Fruit fly (Drosophila melanogaster) S2 (cell line): Measurements from ENCODE around the gene aub.

Source experiments
- CG8478 ChIP-seq: fragments of >200 bp; optimal IDR thresholded peaks from 2 replicates; lab custom pipeline; 2018
- CTCF ChIP-seq, 2 experiments: fragments of >200 bp; optimal IDR thresholded peaks; 2 replicates each; lab custom pipeline; 2018

The aub gene

DNA sequence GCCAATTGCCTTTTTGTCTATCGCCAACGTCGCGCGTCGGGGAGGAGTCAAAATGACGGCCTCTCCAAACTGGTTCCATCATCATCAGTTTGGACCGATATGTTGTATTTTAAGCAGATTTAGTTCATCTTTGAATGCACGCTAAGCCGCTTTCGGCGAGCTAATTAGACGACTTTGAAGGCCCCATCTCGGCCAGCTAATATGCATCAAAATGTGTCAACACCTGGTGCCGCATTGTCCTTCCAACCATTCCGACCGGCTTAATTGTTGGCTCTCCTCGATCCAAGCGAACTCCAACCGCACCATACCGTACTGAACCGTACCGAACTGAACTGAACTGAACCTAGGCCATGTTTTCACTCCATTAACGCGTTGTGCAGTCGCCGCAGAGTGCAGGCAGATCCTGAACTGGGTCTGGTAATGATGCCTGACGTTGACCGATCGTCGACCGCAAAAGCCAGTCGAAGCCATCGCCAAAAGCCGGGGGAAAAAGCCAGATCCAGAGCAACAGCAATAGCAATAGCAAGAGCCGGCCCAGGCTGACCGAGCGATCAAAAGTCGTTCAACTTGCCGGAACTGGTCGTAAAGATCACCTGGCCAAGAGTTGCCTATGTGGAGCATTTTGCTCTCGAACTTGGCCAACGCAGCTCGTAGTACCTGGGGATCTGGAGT lies 26.7 kb upstream of the aub start:
- TF ChIP-seq CTCF (optimal IDR thresholded peaks at IDR 0.05; lab: Kevin White, UChicago) (no peak), CG8478 (lab: Kevin White, UChicago) (no peak)

DNA sequence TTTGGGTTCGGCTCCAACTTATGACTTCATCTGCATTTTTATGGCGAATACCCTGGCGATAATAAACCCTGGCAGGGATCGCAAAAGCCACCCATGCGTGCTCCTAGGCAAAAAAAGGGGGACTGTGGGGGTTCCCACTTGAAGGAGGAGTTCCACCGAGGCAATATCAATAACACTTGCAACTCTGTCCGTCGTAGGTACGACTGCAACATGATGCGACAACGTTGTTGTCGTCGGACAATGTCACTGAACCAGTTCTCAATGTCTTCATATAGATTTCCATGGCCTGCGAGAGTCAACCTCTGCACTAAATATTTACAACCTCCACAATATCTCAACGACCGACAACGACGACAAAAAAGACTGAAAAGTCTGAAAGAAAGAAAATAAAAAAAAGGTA lies 25.9 kb upstream of the aub start:
- TF ChIP-seq CG8478 (lab: Kevin White, UChicago), result no peak
- TF ChIP-seq CTCF (optimal IDR thresholded peaks at IDR 0.05; lab: Kevin White, UChicago), result no peak

DNA sequence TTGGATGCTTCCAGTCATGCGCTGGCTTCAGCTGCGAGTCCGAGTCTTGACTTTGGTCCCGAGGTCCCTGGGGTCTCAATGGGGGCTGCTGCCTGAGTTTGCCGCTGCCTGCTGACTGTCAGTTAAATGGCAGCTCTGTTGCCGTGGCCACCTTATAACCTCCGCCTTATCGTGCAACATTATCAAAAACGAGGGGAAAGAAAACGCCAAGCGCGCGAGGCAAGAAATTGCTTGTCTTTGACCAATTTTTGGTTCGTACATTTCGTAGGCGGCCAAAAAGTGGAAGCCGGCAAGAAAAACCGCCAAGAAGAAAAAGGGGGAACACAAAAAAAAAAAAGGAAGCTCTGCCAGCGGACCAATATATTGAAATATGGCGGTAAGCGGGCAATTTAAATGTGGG lies 22.6 kb upstream of the aub start:
- TF ChIP-seq CTCF (optimal IDR thresholded peaks at IDR 0.05; lab: Kevin White, UChicago) (no peak), CG8478 (lab: Kevin White, UChicago) (no peak)

DNA sequence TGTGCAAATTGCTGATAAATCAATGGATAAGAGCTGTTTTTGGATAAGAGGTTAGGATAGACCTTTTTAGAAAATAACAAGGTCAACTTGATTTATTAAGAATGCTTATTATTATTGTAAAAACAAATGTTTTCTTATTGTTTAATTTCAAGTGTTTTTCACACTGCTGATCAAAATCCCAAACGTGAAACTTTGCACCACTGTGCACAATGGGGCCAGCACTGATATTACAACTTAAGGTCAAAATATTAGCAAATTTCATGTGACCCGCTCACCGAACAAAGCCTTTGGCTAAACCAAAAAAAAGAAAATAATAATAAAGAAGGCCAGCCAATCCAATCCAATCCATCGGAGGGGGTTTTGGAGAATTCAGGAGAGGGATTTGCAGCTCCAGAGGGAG lies 21.5 kb upstream of the aub start:
- no peak for TF ChIP-seq CTCF (optimal IDR thresholded peaks at IDR 0.05; lab: Kevin White, UChicago)
- no peak for TF ChIP-seq CG8478 (lab: Kevin White, UChicago)

DNA sequence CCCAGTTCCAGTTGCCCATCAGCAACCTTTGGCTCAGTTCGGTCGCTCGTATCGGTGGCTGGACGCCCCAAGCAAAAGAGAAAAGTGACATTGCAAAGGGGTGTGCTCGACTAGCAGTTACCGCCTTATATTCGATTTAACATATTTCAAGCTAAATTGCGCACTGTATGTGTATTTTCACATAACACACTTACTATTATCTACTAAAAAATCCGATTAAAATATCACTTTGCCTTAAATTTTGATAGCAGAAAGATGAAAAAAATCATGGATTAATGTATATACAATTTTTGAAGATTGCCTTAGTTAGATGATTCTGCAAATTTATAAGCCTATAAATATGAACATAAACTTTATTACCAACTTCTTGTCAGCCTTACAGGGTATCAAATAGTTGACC lies 20.3 kb upstream of the aub start:
- TF ChIP-seq CG8478 (lab: Kevin White, UChicago), result no peak
- no peak for TF ChIP-seq CTCF (optimal IDR thresholded peaks at IDR 0.05; lab: Kevin White, UChicago)

DNA sequence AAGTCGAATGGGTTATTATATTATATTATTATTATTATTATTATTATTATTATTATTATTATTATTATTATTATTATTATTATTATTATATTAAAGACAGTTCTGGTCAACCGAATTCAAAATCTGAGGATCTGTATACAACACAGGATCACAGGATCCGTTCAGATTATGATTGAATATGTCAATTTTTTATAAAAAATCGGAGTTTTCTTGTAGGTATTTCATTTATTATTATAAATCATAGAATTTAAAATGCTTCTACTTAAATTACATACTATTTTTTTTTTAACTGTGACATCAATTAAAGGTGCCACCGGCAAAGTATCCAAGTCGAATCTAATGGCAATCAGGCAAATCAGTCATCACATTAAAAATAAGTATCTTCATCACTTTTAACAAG lies 15.4 kb upstream of the aub start, which contains the start of gene CG14913:
CG14913 (plus strand) TSS at position 301 of the 400 bp plus-strand sequence.
- TF ChIP-seq CTCF (optimal IDR thresholded peaks at IDR 0.05; lab: Kevin White, UChicago), result no peak

DNA sequence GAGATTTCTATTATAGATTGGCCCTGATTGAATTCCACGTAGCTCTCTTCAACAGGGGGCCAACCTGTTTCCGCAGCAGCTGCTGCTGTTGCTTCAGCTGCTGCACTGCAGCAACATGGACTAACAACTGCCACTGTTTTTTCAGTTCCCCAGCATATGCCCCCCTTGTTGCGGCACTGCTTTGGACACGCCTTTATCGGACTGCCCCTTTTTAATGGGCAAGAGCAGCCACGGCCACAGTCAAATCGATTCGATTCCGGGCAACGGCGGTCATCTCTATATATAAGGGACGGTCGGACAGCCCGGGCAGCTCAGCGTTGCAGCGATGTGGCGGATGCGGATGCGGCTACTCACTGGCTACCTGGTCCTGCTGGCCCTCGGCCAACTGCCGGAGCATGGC lies 14.0 kb upstream of the aub start, which contains the start of gene Acp32CD:
Acp32CD (plus strand) TSS at position 301 of the 400 bp plus-strand sequence.
- no peak for TF ChIP-seq CG8478 (lab: Kevin White, UChicago)
- TF ChIP-seq CTCF (optimal IDR thresholded peaks at IDR 0.05; lab: Kevin White, UChicago), result no peak

DNA sequence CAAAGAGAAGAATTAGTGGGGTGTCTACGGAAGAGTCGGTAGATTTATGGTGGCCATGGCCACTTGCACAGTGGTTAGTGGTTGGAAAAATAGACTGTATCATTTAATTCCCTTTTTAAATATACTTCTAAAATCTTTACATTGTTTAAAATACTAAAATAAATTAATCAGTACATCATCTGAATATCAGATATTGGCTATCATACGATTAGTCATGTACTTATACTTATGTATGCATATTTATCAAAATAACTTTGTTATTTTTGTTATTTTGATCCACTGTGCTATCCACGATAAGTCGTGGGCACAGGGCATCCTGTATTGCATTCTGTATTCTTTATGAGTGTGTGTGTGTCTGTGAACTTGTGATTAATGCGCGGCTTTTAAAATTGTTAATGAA lies 13.4 kb upstream of the aub start:
- TF ChIP-seq CG8478 (lab: Kevin White, UChicago) (no peak), CTCF (optimal IDR thresholded peaks at IDR 0.05; lab: Kevin White, UChicago) (no peak)

DNA sequence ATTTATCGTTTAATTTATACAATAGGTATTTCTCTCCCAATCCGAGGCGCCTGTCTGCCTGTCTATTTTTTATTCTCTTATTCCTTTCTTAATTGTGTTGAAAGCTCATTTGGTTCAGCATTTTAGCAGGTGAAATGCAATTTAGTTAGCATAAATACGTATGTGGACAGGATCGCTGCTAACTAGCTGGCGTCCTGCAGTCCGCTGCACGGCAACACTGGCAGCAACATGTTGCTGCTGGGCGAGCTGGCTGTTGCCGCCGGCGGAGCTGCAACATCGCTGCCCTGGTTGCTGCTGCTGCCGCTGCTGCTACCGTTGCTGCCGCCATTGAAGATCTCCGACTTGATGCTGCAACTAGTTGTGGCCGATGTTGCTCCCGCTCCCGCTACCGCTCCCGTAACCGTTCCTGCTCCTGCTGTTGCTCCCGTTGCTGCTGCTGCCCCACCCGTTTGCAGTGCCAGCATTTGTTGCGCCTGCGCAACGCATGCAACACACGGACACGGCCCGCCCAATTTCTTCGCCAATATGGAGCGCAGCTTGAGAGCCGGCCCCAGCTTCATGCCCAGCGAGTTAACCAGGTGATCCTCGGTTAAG lies 12.8 kb upstream of the aub start:
- no peak for TF ChIP-seq CTCF (optimal IDR thresholded peaks at IDR 0.05; lab: Kevin White, UChicago)
- no peak for TF ChIP-seq CG8478 (lab: Kevin White, UChicago)

DNA sequence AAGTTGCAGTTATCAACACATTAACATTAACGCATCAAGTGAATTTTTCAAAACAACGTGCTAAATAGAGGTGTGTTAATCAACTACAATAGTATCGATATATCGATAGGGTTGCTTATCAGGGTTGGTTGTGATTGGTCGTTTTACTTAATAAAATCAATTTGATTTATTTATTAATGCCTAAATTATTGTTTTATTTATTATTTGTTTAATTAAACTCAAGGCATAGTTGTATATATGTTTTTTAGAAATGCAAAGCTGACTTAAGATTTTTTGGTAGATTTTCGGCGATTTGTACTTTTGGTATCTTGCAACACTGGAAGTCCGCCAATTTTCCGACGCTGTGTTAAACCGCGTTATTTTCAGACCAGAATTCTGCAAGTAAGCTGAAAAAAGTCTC lies 9.7 kb upstream of the aub start, which contains the start of the genes Art8 and dUTPase:
Art8 (minus strand) TSS at position 88 of the 400 bp plus-strand sequence.
dUTPase (plus strand) TSS at position 314 of the 400 bp plus-strand sequence.
- no peak for TF ChIP-seq CTCF (optimal IDR thresholded peaks at IDR 0.05; lab: Kevin White, UChicago)

DNA sequence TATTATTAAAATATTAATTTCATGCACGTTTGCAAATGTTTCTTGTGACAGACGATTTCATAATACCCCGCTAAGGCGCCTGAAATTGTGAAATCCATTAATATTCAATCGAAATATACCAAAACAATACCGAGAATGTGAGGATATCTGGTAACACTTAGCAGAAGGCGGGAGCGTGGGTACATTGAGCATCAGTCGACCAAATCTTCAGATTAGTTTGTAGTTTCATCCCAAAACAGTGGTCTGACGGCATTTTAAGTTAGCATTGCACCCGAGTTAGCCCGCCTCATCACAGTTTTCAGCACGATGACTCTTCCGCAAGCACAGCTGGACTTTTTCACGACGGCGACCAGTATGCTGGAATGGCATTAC lies 3.4 kb upstream of the aub start, which contains the start of gene Nup154:
Nup154 (plus strand) TSS at position 147 of the 372 bp plus-strand sequence.
- TF ChIP-seq CTCF (optimal IDR thresholded peaks at IDR 0.05; lab: Kevin White, UChicago) (no peak), CG8478 (lab: Kevin White, UChicago) (no peak)

DNA sequence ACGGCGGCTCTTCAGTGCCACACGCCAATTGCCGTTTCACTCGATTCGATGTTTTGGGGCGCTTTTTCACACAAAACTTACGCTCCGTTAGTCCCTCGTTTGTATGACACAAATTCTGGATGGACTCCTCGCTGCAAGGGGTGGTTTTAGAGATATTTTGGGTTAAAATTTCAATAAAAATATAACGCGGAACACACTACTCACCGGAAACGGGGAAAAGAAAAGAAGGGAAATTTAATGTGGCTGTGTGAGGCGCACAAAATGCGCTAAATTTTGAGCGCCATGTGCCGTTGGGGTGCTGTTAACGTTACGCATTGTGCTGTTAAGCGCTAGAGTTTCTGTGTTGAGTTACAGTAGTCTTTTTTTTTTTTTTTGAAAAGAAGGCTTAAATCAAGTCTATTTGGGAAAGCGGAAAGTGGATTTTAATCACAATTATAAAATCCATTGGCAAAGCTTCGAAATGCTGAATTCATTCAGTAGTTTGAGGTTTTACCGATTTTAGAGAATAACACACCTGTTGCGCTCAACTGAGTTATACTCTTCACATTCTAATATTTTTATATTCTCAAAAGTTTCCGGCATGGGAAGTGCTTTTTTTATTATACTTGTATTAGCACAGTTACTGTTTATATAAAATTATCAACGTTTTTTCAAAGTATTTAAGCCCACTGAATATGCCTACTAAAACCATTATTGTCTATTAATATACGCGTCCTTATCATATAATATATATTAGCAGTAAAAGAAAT lies 2.8 kb upstream of the aub start, which contains the start of gene RpL9:
RpL9 (minus strand) TSS at position 265 of the 749 bp plus-strand sequence.
- TF ChIP-seq CG8478 (lab: Kevin White, UChicago) (no peak), CTCF (optimal IDR thresholded peaks at IDR 0.05; lab: Kevin White, UChicago) (peak in 1 of 2 experiments; percentile 38)

DNA sequence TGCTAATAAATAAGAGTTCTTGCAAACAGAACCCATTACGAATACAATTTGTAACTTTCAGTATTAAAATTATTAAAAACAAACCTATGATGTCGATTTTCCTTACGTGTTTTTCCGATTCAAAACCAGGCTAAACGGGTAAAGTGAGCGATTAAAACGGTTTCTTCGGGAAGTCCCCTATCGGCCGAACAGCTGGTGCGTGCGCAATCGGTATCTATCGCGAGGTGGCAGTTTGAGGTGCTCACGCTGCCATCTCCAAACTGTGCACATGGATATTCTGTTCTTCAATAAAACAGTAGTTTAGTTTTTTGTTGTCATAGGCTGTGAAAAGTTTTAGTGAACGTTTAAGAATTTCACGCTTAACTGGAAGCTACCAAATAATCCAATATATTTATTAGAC lies 12.1 kb downstream of the aub start, which contains the start of gene TTLL4A:
TTLL4A (plus strand) TSS at position 240 of the 400 bp plus-strand sequence.
- peak; percentile 39 to 44 for TF ChIP-seq CTCF (optimal IDR thresholded peaks at IDR 0.05; lab: Kevin White, UChicago)
- no peak for TF ChIP-seq CG8478 (lab: Kevin White, UChicago)

DNA sequence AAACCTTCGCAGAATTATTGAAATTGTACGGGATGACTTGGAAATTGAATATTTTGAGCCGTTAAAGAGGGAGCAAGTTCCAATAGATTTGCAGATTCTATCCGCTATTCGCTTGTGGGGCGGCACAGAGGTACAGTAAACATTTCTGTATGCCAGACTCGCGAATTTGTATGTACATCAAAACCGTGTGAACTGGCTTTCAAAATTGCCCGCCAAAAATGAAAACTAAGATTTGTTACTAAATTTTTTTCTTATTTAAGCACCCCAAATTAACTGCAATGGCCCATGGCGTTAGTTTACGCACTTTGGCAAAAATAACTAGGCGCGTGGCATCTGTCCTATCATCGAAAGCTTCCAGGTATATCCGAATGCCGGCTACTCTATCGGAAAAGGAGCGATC lies 13.2 kb downstream of the aub start:
- TF ChIP-seq CTCF (optimal IDR thresholded peaks at IDR 0.05; lab: Kevin White, UChicago) (no peak), CG8478 (lab: Kevin White, UChicago) (no peak)

DNA sequence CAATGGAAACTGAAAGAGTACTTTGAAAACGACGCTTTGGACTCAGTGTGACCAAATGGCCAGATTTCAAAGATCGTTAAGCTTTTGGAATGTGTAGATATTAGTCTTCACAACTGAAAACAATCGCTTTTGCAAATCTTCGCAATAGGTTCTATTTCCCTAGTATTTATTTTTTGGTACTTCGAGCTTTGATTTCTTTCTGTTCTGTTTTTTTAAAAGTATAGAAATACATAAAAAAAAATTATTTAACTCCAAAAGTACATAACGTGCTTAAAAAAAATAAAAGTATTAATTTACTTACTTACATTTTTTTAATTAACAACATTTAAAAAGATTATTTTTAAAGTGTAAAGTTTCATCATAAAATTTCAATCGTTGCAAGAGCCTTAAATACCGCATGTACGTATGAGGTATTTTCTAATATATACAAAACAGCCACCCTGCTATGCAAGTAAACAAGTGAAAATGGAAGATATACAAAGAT lies 13.9 kb downstream of the aub start, which contains the start of the genes piwi and CG12253:
piwi (minus strand) TSS at position 51 of the 484 bp plus-strand sequence.
CG12253 (plus strand) TSS at position 437 of the 484 bp plus-strand sequence.
- TF ChIP-seq CTCF (optimal IDR thresholded peaks at IDR 0.05; lab: Kevin White, UChicago) (no peak), CG8478 (lab: Kevin White, UChicago) (no peak)
